Worm (Caenorhabditis elegans) whole organism, young adult: ENCODE measurements around the gene C44B11.4.

ENCODE experiments used
- B0019.2 ChIP-seq: fragments of 200-800 bp; sonication (Bioruptor generic); conservative IDR thresholded peaks from 2 replicates; pipeline ENCODE4 v1.3.6; 2022; ENCODE audit warnings: missing genetic modification reagents, missing genetic modification characterization, missing compliant biosample characterization
- B0035.1 ChIP-seq: sonication (generic microtip); optimal IDR thresholded peaks from 2 replicates; lab custom pipeline; 2016; ENCODE audit warnings: missing genetic modification characterization, mild to moderate bottlenecking, missing compliant biosample characterization, missing genotype, missing genetic modification reagents
- B0261.1 ChIP-seq: sonication (generic microtip); optimal IDR thresholded peaks from 2 replicates; lab custom pipeline; 2016; ENCODE audit warnings: mild to moderate bottlenecking, missing genetic modification characterization, moderate library complexity, missing compliant biosample characterization
- C06A6.2 ChIP-seq: fragments of 200-800 bp; sonication (Bioruptor generic); conservative IDR thresholded peaks from 2 replicates; pipeline ENCODE4 v1.3.6; 2022; ENCODE audit warnings: missing genetic modification characterization, missing compliant biosample characterization
- D2030.7 ChIP-seq: fragments of 200-800 bp; sonication (Bioruptor generic); IDR thresholded peaks from 2 replicates; pipeline ENCODE4 v1.3.6; 2022; ENCODE audit warnings: missing genetic modification reagents, missing genetic modification characterization, missing compliant biosample characterization
- F33H1.4 ChIP-seq: fragments of 200-800 bp; sonication (Bioruptor generic); IDR thresholded peaks from 2 replicates; pipeline ENCODE4 v1.3.6; 2022; ENCODE audit warnings: missing genetic modification reagents, missing genetic modification characterization, missing compliant biosample characterization
- F49E8.2 ChIP-seq: sonication (generic microtip); optimal IDR thresholded peaks from 3 replicates; lab custom pipeline; 2017; ENCODE audit warnings: missing genetic modification characterization, mild to moderate bottlenecking, missing compliant biosample characterization, antibody characterized with exemption, moderate library complexity; ENCODE audit not compliant: insufficient read depth
- F52B5.7 ChIP-seq: sonication (generic microtip); optimal IDR thresholded peaks from 2 replicates; lab custom pipeline; 2016; ENCODE audit warnings: mild to moderate bottlenecking, missing genetic modification characterization, missing compliant biosample characterization
- F57A8.1 ChIP-seq: fragments of 200-800 bp; sonication (Bioruptor generic); optimal IDR thresholded peaks from 2 replicates; lab custom pipeline; 2018; ENCODE audit warnings: mild to moderate bottlenecking, missing genetic modification characterization, moderate library complexity, missing compliant biosample characterization
- K11D2.4 ChIP-seq: fragments of 200-800 bp; sonication (Bioruptor generic); IDR thresholded peaks from 2 replicates; pipeline ENCODE4 v1.3.6; 2022; ENCODE audit warnings: missing genetic modification reagents, missing genetic modification characterization, missing compliant biosample characterization
- Y53F4B.3 ChIP-seq: fragments of 200-800 bp; sonication (Bioruptor generic); IDR thresholded peaks from 2 replicates; pipeline ENCODE4 v1.3.6; 2022; ENCODE audit warnings: missing genetic modification reagents, missing genetic modification characterization, missing compliant biosample characterization
- Y56A3A.18 ChIP-seq: fragments of 200-800 bp; sonication (Bioruptor generic); IDR thresholded peaks from 2 replicates; pipeline ENCODE4 v1.3.6; 2022; ENCODE audit warnings: missing genetic modification reagents, missing genetic modification characterization, missing compliant biosample characterization
- aptf-3 ChIP-seq: fragments of 200-800 bp; sonication (Bioruptor generic); IDR thresholded peaks from 2 replicates; pipeline ENCODE4 v1.3.6; 2022; ENCODE audit warnings: missing genetic modification characterization, missing compliant biosample characterization
- athp-1 ChIP-seq: sonication (generic microtip); optimal IDR thresholded peaks from 2 replicates; lab custom pipeline; 2017; ENCODE audit warnings: mild to moderate bottlenecking, missing genetic modification characterization, missing compliant biosample characterization
- bed-2 ChIP-seq: fragments of 200-800 bp; sonication (Bioruptor generic); IDR thresholded peaks from 2 replicates; pipeline ENCODE4 v1.3.6; 2022; ENCODE audit warnings: missing genetic modification reagents, missing genetic modification characterization, missing compliant biosample characterization
- cebp-1 ChIP-seq, 2 experiments: fragments of 200-800 bp in 1 of 2; sonication (Bioruptor generic) in 1 of 2; sonication (generic microtip) in 1 of 2; IDR thresholded peaks in 1 of 2; optimal IDR thresholded peaks in 1 of 2; 2 replicates each; pipeline versions ENCODE4 v1.3.6 to Lab custom; 2017 to 2022; ENCODE audit warnings: missing compliant biosample characterization in 2 of 2, missing genetic modification characterization in 2 of 2, mild to moderate bottlenecking in 1 of 2, missing genetic modification reagents in 1 of 2, moderate library complexity in 1 of 2
- ceh-27 ChIP-seq: fragments of 200-800 bp; sonication (Bioruptor generic); optimal IDR thresholded peaks from 2 replicates; lab custom pipeline; 2018; ENCODE audit warnings: mild to moderate bottlenecking, missing genetic modification characterization, moderate library complexity, missing compliant biosample characterization
- ceh-40 ChIP-seq: fragments of 200-800 bp; sonication (Bioruptor generic); IDR thresholded peaks from 2 replicates; pipeline ENCODE4 v1.3.6; 2022; ENCODE audit warnings: missing genetic modification characterization, missing compliant biosample characterization
- chd-7 ChIP-seq: sonication (generic microtip); optimal IDR thresholded peaks from 2 replicates; lab custom pipeline; 2016; ENCODE audit warnings: mild to moderate bottlenecking, missing genetic modification characterization, moderate library complexity, missing compliant biosample characterization
- dox-1 ChIP-seq: fragments of 200-800 bp; sonication (Bioruptor generic); IDR thresholded peaks from 2 replicates; pipeline ENCODE4 v1.3.6; 2022; ENCODE audit warnings: missing genetic modification reagents, missing genetic modification characterization, missing compliant biosample characterization
- efl-1 ChIP-seq: fragments of 150-350 bp; optimal IDR thresholded peaks from 2 replicates; lab custom pipeline; 2014; ENCODE audit warnings: missing biosample characterization, missing genetic modification reagents, missing genetic modification characterization
- egrh-3 ChIP-seq: fragments of 200-800 bp; sonication (Bioruptor generic); IDR thresholded peaks from 2 replicates; pipeline ENCODE4 v1.3.6; 2022; ENCODE audit warnings: missing genetic modification reagents, missing genetic modification characterization, missing compliant biosample characterization
- ets-4 ChIP-seq: fragments of 200-800 bp; sonication (Bioruptor generic); optimal IDR thresholded peaks from 2 replicates; lab custom pipeline; 2018; ENCODE audit warnings: mild to moderate bottlenecking, missing genetic modification characterization, missing compliant biosample characterization
- hlh-12 ChIP-seq: sonication (generic microtip); optimal IDR thresholded peaks from 2 replicates; lab custom pipeline; 2016; ENCODE audit warnings: missing genetic modification characterization, missing compliant biosample characterization
- let-607 ChIP-seq, 2 experiments: fragments of 200-800 bp in 1 of 2; sonication (Bioruptor generic) in 1 of 2; sonication (generic microtip) in 1 of 2; optimal IDR thresholded peaks; 2 replicates each; lab custom pipeline; 2016 to 2018; ENCODE audit warnings: mild to moderate bottlenecking in 2 of 2, missing compliant biosample characterization in 2 of 2, missing genetic modification characterization in 2 of 2, moderate library complexity in 2 of 2, missing genotype in 1 of 2
- lin-26 ChIP-seq: fragments of 200-800 bp; sonication (Bioruptor generic); IDR thresholded peaks from 2 replicates; pipeline ENCODE4 v1.3.6; 2022; ENCODE audit warnings: missing genetic modification reagents, missing genetic modification characterization, missing compliant biosample characterization
- lin-35 ChIP-seq, 3 experiments: fragments of 150-350 bp in 2 of 3; sonication (generic microtip) in 1 of 3; optimal IDR thresholded peaks; 2 replicates each; lab custom pipeline; 2014 to 2018; ENCODE audit warnings: missing biosample characterization in 3 of 3, missing genetic modification characterization in 3 of 3, missing genetic modification reagents in 3 of 3
- lsl-1 ChIP-seq: fragments of 200-800 bp; sonication (Bioruptor generic); optimal IDR thresholded peaks from 2 replicates; lab custom pipeline; 2018; ENCODE audit warnings: mild to moderate bottlenecking, missing genetic modification characterization, moderate library complexity, missing compliant biosample characterization
- madf-6 ChIP-seq: fragments of 200-800 bp; sonication (Bioruptor generic); IDR thresholded peaks from 2 replicates; pipeline ENCODE4 v1.3.6; 2022; ENCODE audit warnings: missing genetic modification reagents, missing genetic modification characterization, missing compliant biosample characterization
- madf-8 ChIP-seq: fragments of 200-800 bp; sonication (Bioruptor generic); conservative IDR thresholded peaks from 2 replicates; pipeline ENCODE4 v1.3.6; 2022; ENCODE audit warnings: missing genetic modification reagents, missing genetic modification characterization, missing compliant biosample characterization
- nfyb-1 ChIP-seq: fragments of 200-800 bp; sonication (Bioruptor generic); IDR thresholded peaks from 2 replicates; pipeline ENCODE4 v1.3.6; 2022; ENCODE audit warnings: missing genetic modification reagents, missing genetic modification characterization, missing compliant biosample characterization
- nhr-120 ChIP-seq: fragments of 200-800 bp; sonication (Bioruptor generic); IDR thresholded peaks from 2 replicates; pipeline ENCODE4 v1.3.6; 2022; ENCODE audit warnings: missing genetic modification characterization, missing compliant biosample characterization
- rcor-1 ChIP-seq: fragments of 200-800 bp; sonication (Bioruptor generic); IDR thresholded peaks from 2 replicates; pipeline ENCODE4 v1.3.6; 2022; ENCODE audit warnings: missing genetic modification reagents, missing genetic modification characterization, missing compliant biosample characterization
- snpc-1.1 ChIP-seq: sonication (generic microtip); optimal IDR thresholded peaks from 2 replicates; lab custom pipeline; 2017; ENCODE audit warnings: missing genetic modification characterization, mild to moderate bottlenecking, missing compliant biosample characterization, antibody characterized with exemption, moderate library complexity, missing genotype, missing genetic modification reagents; ENCODE audit not compliant: insufficient read depth
- snpc-1.3 ChIP-seq: sonication (generic microtip); optimal IDR thresholded peaks from 2 replicates; lab custom pipeline; 2017; ENCODE audit warnings: missing genetic modification characterization, mild to moderate bottlenecking, missing compliant biosample characterization, antibody characterized with exemption, moderate library complexity, missing genotype, missing genetic modification reagents; ENCODE audit not compliant: insufficient read depth
- snpc-3.4 ChIP-seq: sonication (generic microtip); optimal IDR thresholded peaks from 2 replicates; lab custom pipeline; 2017; ENCODE audit warnings: missing genetic modification characterization, mild to moderate bottlenecking, missing compliant biosample characterization, antibody characterized with exemption, moderate library complexity, missing genotype, missing genetic modification reagents
- snpc-4 ChIP-seq, 5 experiments: fragments of 150-350 bp in 1 of 5; sonication (generic microtip) in 4 of 5; optimal IDR thresholded peaks; 2 replicates each; lab custom pipeline; 2014 to 2018; ENCODE audit warnings: missing genetic modification characterization in 5 of 5, missing biosample characterization in 3 of 5, antibody characterized with exemption in 2 of 5, mild to moderate bottlenecking in 2 of 5, missing compliant biosample characterization in 2 of 5, missing genotype in 2 of 5, moderate library complexity in 2 of 5, missing genetic modification reagents in 1 of 5
- tbp1 ChIP-seq: fragments of 200-800 bp; sonication (Bioruptor generic); optimal IDR thresholded peaks from 2 replicates; lab custom pipeline; 2018; ENCODE audit warnings: mild to moderate bottlenecking, missing genetic modification characterization, missing compliant biosample characterization
- tlf-1 ChIP-seq: fragments of 200-800 bp; sonication (Bioruptor generic); optimal IDR thresholded peaks from 2 replicates; lab custom pipeline; 2018; ENCODE audit warnings: mild to moderate bottlenecking, missing genetic modification characterization, missing compliant biosample characterization
- unc-130 ChIP-seq: sonication (generic microtip); optimal IDR thresholded peaks from 2 replicates; lab custom pipeline; 2016; ENCODE audit warnings: missing genetic modification reagents, missing genetic modification characterization, missing compliant biosample characterization
- unc-62 ChIP-seq: fragments of 150-350 bp; optimal IDR thresholded peaks from 2 replicates; lab custom pipeline; 2014; ENCODE audit warnings: missing biosample characterization, missing genetic modification reagents, missing genetic modification characterization
- zfh-2 ChIP-seq: fragments of 200-800 bp; sonication (Bioruptor generic); conservative IDR thresholded peaks from 2 replicates; pipeline ENCODE4 v1.3.6; 2022; ENCODE audit warnings: missing genetic modification reagents, missing genetic modification characterization, missing compliant biosample characterization
- ztf-18 ChIP-seq: sonication (generic microtip); optimal IDR thresholded peaks from 2 replicates; lab custom pipeline; 2016; ENCODE audit warnings: missing genotype, mild to moderate bottlenecking, missing genetic modification characterization, missing compliant biosample characterization

C44B11.4 gene

DNA sequence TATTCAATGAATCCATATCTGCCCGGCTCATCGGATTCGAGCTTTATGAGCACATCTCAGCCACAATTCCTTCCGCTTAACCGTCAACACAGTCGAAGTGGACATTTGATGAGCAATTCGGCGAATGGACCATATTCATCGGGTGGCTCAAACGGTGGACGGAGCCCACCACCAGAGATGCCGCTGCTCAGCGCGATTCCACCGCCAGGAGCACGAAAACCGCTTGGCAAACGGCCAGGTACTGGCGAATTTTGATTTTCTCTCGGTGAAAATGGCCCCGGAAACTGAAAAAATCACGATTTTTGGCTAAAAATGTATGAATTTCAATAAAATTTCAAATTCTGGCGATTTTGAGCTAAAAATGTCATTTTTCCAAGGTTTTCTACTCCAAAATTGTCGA lies 36.3 kb upstream of the C44B11.4 start:
- TF ChIP-seq unc-62 (GFP tag; lab: Kevin White, UChicago) = no peak
- peak; percentile 66 for TF ChIP-seq zfh-2 (GFP tag; lab: Robert Waterston, UW)
- TF ChIP-seq D2030.7 = no peak
- TF ChIP-seq ets-4 (GFP tag; lab: Kevin White, UChicago) = no peak
- TF ChIP-seq tbp1 (GFP tag; lab: Kevin White, UChicago) = no peak

DNA sequence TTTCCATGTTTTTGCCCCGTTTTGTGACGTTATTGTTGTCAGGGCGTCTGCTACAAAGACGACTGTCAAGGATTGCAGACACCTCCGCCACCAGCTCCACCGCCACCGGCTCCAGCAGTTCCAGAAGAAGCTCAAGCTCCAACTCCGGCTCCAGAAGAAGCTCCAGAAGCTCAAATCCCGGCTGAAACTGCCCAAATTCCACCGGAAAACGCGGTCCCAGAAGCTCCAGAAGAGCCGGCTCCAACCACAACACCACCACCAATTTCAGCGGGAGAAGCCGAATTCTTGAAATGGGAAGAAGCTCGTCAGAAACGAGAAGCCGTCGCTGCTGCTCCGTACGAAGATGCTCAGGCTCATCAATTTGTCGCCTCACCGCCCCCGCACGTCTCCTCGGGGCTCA lies 33.2 kb upstream of the C44B11.4 start:
- TF ChIP-seq F52B5.7 (no peak), snpc-4 (GFP tag; optimal IDR thresholded peaks at IDR 0.05; lab: Kevin White, UChicago) (no peak), snpc-4 (tag; optimal IDR thresholded peaks at IDR 0.05; lab: Kevin White, UChicago) (no peak), Y56A3A.18 (GFP tag; lab: Robert Waterston, UW) (no peak), dox-1 (GFP tag; lab: Robert Waterston, UW) (0 out of 2 replicates have a peak, but pooled peaks have one; percentile 28), B0035.1 (no peak), bed-2 (GFP tag; lab: Robert Waterston, UW) (no peak), aptf-3 (GFP tag; lab: Robert Waterston, UW) (no peak), F57A8.1 (GFP tag; lab: Kevin White, UChicago) (no peak), Y53F4B.3 (GFP tag; lab: Robert Waterston, UW) (no peak), ceh-40 (no peak), zfh-2 (GFP tag; lab: Robert Waterston, UW) (peak; percentile 69), athp-1 (tag; lab: Kevin White, UChicago) (no peak), egrh-3 (GFP tag; lab: Robert Waterston, UW) (peak; percentile 69; the same call in 1 of the 2 replicates), madf-8 (GFP tag; lab: Robert Waterston, UW) (no peak), hlh-12 (tag; lab: Kevin White, UChicago) (no peak), let-607 (tag; optimal IDR thresholded peaks at IDR 0.05; lab: Kevin White, UChicago) (no peak), lin-26 (GFP tag; lab: Robert Waterston, UW) (0 out of 2 replicates have a peak, but pooled peaks have one; percentile 14), snpc-1.1 (tag; lab: Kevin White, UChicago) (no peak), efl-1 (no peak), chd-7 (tag; lab: Kevin White, UChicago) (no peak), tlf-1 (GFP tag; lab: Kevin White, UChicago) (no peak), snpc-3.4 (tag; lab: Kevin White, UChicago) (no peak), nfyb-1 (GFP tag; lab: Robert Waterston, UW) (no peak)

DNA sequence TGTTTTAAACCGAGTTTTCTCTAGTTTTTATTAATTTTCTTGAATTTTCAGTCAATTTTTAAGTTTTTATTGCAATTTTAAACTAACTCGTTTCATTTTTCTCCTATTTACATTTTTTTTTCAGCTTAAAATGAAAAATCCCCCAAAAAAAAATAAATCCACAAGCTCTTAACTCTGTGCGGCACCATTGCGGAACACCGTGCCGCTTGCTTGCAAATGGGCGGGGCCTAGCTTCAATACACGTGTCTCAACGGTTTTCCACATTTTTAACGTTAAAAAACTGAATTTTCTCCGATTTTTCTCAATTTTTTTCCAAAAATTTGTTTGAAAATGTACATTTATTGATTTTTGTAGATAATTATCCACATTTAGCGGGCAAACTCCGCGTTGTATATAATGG lies 31.4 kb upstream of the C44B11.4 start, which contains the start of gene R148.3:
Gene R148.3 (plus strand): TSS at position 347 of the 400 bp plus-strand sequence.
- TF ChIP-seq madf-6 (GFP tag; lab: Robert Waterston, UW) (peak; percentile 65), nhr-120 (GFP tag; lab: Robert Waterston, UW) (no peak), K11D2.4 (GFP tag; lab: Robert Waterston, UW) (0 out of 2 replicates have a peak, but pooled peaks have one; percentile 16), B0261.1 (tag; lab: Kevin White, UChicago) (no peak), rcor-1 (GFP tag; lab: Robert Waterston, UW) (0 out of 2 replicates have a peak, but pooled peaks have one; percentile 15), zfh-2 (GFP tag; lab: Robert Waterston, UW) (no peak), dox-1 (GFP tag; lab: Robert Waterston, UW) (peak; percentile 28; the same call in 1 of the 2 replicates), B0019.2 (GFP tag; lab: Robert Waterston, UW) (0 out of 2 replicates have a peak, but pooled peaks have one; percentile 30), snpc-1.3 (peak; percentile 81), C06A6.2 (GFP tag; lab: Robert Waterston, UW) (peak; percentile 75), snpc-4 (GFP tag; optimal IDR thresholded peaks at IDR 0.05; lab: Kevin White, UChicago) (no peak), snpc-4 (tag; optimal IDR thresholded peaks at IDR 0.05; lab: Kevin White, UChicago) (peak in 2 of 4 experiments; percentile 22 to 29), lsl-1 (GFP tag; lab: Kevin White, UChicago) (peak; percentile 32), cebp-1 (GFP tag; IDR thresholded peaks at IDR 0.05; lab: Robert Waterston, UW) (no peak), cebp-1 (tag; optimal IDR thresholded peaks at IDR 0.05; lab: Kevin White, UChicago) (peak; percentile 38), F33H1.4 (GFP tag; lab: Robert Waterston, UW) (peak; percentile 49), F49E8.2 (peak; percentile 41), unc-130 (peak; percentile 7), ztf-18 (peak; percentile 73), lin-35 (GFP tag; optimal IDR thresholded peaks at IDR 0.05; lab: Kevin White, UChicago) (peak in 1 of 3 experiments; percentile 28), ceh-27 (GFP tag; lab: Kevin White, UChicago) (no peak)
